Worm (Caenorhabditis elegans) whole organism, L4 larva: ENCODE results near the gene cnx-1.

Source experiments
- D1046.2 ChIP-seq: fragments of 200-800 bp; sonication (Bioruptor generic); IDR thresholded peaks from 2 replicates; pipeline ENCODE4 v1.3.6; 2022; ENCODE audit warnings: missing genetic modification characterization, missing compliant biosample characterization
- F10B5.3 ChIP-seq: sonication (generic microtip); optimal IDR thresholded peaks from 2 replicates; lab custom pipeline; 2016; ENCODE audit warnings: mild to moderate bottlenecking, missing genetic modification characterization, missing compliant biosample characterization
- F26F4.8 ChIP-seq: fragments of 200-800 bp; sonication (Bioruptor generic); conservative IDR thresholded peaks from 2 replicates; pipeline ENCODE4 v1.3.6; 2022; ENCODE audit warnings: missing genetic modification characterization, missing compliant biosample characterization
- F49E8.2 ChIP-seq: sonication (generic microtip); optimal IDR thresholded peaks from 2 replicates; lab custom pipeline; 2016; ENCODE audit warnings: missing compliant biosample characterization, mild to moderate bottlenecking, missing genetic modification characterization, borderline replicate concordance
- T20F7.1 ChIP-seq: fragments of 200-800 bp; sonication (Bioruptor generic); optimal IDR thresholded peaks from 2 replicates; lab custom pipeline; 2018; ENCODE audit warnings: mild to moderate bottlenecking, missing genetic modification characterization, missing compliant biosample characterization
- T26A8.4 ChIP-seq: fragments of 200-800 bp; sonication (Bioruptor generic); IDR thresholded peaks from 2 replicates; pipeline ENCODE4 v1.3.6; 2022; ENCODE audit warnings: missing genetic modification characterization, missing compliant biosample characterization
- Y105C5A.15 ChIP-seq: fragments of 200-800 bp; sonication (Bioruptor generic); IDR thresholded peaks from 2 replicates; pipeline ENCODE4 v1.3.6; 2022; ENCODE audit warnings: missing genetic modification characterization, missing compliant biosample characterization
- Y48G9A.11 ChIP-seq: fragments of 200-800 bp; sonication (Bioruptor generic); IDR thresholded peaks from 2 replicates; pipeline ENCODE4 v1.3.6; 2022; ENCODE audit warnings: missing genetic modification reagents, missing genetic modification characterization, missing compliant biosample characterization
- ZK337.2 ChIP-seq: fragments of 200-800 bp; sonication (Bioruptor generic); IDR thresholded peaks from 2 replicates; pipeline ENCODE4 v1.3.6; 2022; ENCODE audit warnings: missing genetic modification reagents, missing genetic modification characterization, missing compliant biosample characterization
- ZK546.5 ChIP-seq, 2 experiments: sonication (generic microtip); optimal IDR thresholded peaks; 2 replicates each; lab custom pipeline; 2017; ENCODE audit warnings: missing biosample characterization in 2 of 2, missing genetic modification characterization in 2 of 2
- ama-1 ChIP-seq: fragments of 150-350 bp; optimal IDR thresholded peaks from 2 replicates; lab custom pipeline; 2014; ENCODE audit warnings: inconsistent platforms, mixed read lengths
- attf-4 ChIP-seq: sonication (generic microtip); optimal IDR thresholded peaks from 3 replicates; lab custom pipeline; 2017; ENCODE audit warnings: missing biosample characterization, missing genetic modification characterization
- ceh-44 ChIP-seq: fragments of 200-800 bp; sonication (Bioruptor generic); IDR thresholded peaks from 2 replicates; pipeline ENCODE4 v1.3.6; 2022; ENCODE audit warnings: missing genetic modification reagents, missing genetic modification characterization, missing compliant biosample characterization
- ces-1 ChIP-seq: fragments of 150-350 bp; sonication (generic microtip); optimal IDR thresholded peaks from 4 replicates; lab custom pipeline; 2014; ENCODE audit warnings: missing biosample characterization, missing genetic modification reagents, missing genetic modification characterization
- cey-2 ChIP-seq: sonication (generic microtip); optimal IDR thresholded peaks from 3 replicates; lab custom pipeline; 2017; ENCODE audit warnings: missing genetic modification characterization, mild to moderate bottlenecking, missing compliant biosample characterization, antibody characterized with exemption, borderline replicate concordance; ENCODE audit not compliant: insufficient read depth
- daf-16 ChIP-seq, 3 experiments: sonication (generic microtip); optimal IDR thresholded peaks; 2 replicates each; lab custom pipeline; 2016 to 2017; ENCODE audit warnings: missing genetic modification characterization in 3 of 3, missing genetic modification reagents in 3 of 3, mild to moderate bottlenecking in 2 of 3, missing compliant biosample characterization in 2 of 3, missing biosample characterization in 1 of 3, moderate library complexity in 1 of 3
- daf-19 ChIP-seq: fragments of 200-800 bp; sonication (Bioruptor generic); conservative IDR thresholded peaks from 2 replicates; pipeline ENCODE4 v1.3.6; 2022; ENCODE audit warnings: missing genetic modification characterization, missing compliant biosample characterization
- daf-8 ChIP-seq: fragments of 200-800 bp; sonication (Bioruptor generic); IDR thresholded peaks from 2 replicates; pipeline ENCODE4 v1.3.6; 2022; ENCODE audit warnings: missing genetic modification characterization, missing compliant biosample characterization
- dmd-6 ChIP-seq: fragments of 200-800 bp; sonication (Bioruptor generic); IDR thresholded peaks from 2 replicates; pipeline ENCODE4 v1.3.6; 2022; ENCODE audit warnings: missing genetic modification reagents, missing genetic modification characterization, missing compliant biosample characterization
- dve-1 ChIP-seq: sonication (generic microtip); optimal IDR thresholded peaks from 2 replicates; lab custom pipeline; 2017; ENCODE audit warnings: antibody characterized with exemption, mild to moderate bottlenecking, missing genetic modification characterization, missing compliant biosample characterization; ENCODE audit not compliant: insufficient read depth
- egl-43 ChIP-seq: fragments of 200-800 bp; sonication (Bioruptor generic); IDR thresholded peaks from 2 replicates; pipeline ENCODE4 v1.3.6; 2022; ENCODE audit warnings: missing genetic modification reagents, missing genetic modification characterization, missing compliant biosample characterization
- fos-1 ChIP-seq: fragments of 150-350 bp; optimal IDR thresholded peaks from 2 replicates; lab custom pipeline; 2014; ENCODE audit warnings: missing biosample characterization, missing genetic modification characterization
- gei-8 ChIP-seq: fragments of 200-800 bp; sonication (Bioruptor generic); optimal IDR thresholded peaks from 2 replicates; lab custom pipeline; 2018; ENCODE audit warnings: mild to moderate bottlenecking, missing genetic modification characterization, missing compliant biosample characterization
- hif-1 ChIP-seq, 2 experiments: sonication (generic microtip); optimal IDR thresholded peaks; 2 replicates each; lab custom pipeline; 2016 to 2017; ENCODE audit warnings: missing compliant biosample characterization in 2 of 2, missing genetic modification characterization in 2 of 2, missing genetic modification reagents in 2 of 2, missing genotype in 2 of 2, mild to moderate bottlenecking in 1 of 2
- jun-1 ChIP-seq: fragments of 150-350 bp; optimal IDR thresholded peaks from 2 replicates; lab custom pipeline; 2014; ENCODE audit warnings: missing biosample characterization, missing genetic modification reagents, missing genetic modification characterization
- lim-7 ChIP-seq: fragments of 200-800 bp; sonication (Bioruptor generic); IDR thresholded peaks from 2 replicates; pipeline ENCODE4 v1.3.6; 2022; ENCODE audit warnings: missing genetic modification characterization, missing compliant biosample characterization
- lin-1 ChIP-seq: fragments of 200-800 bp; sonication (Bioruptor generic); IDR thresholded peaks from 2 replicates; pipeline ENCODE4 v1.3.6; 2022; ENCODE audit warnings: missing genetic modification reagents, missing genetic modification characterization, missing compliant biosample characterization
- lin-13 ChIP-seq: fragments of 150-350 bp; optimal IDR thresholded peaks from 2 replicates; lab custom pipeline; 2014; ENCODE audit warnings: missing biosample characterization, missing genetic modification reagents, missing genetic modification characterization
- lin-38 ChIP-seq: fragments of 200-800 bp; sonication (Bioruptor generic); IDR thresholded peaks from 2 replicates; pipeline ENCODE4 v1.3.6; 2022; ENCODE audit warnings: missing genetic modification reagents, missing genetic modification characterization, missing compliant biosample characterization
- mep-1 ChIP-seq: fragments of 150-350 bp; sonication (generic microtip); optimal IDR thresholded peaks from 3 replicates; lab custom pipeline; 2014; ENCODE audit warnings: missing biosample characterization, missing genetic modification characterization
- mes-2 ChIP-seq: sonication (generic microtip); optimal IDR thresholded peaks from 2 replicates; lab custom pipeline; 2016; ENCODE audit warnings: missing genotype, mild to moderate bottlenecking, missing genetic modification characterization, missing compliant biosample characterization; ENCODE audit not compliant: poor library complexity, severe bottlenecking
- mxl-2 ChIP-seq: fragments of 200-800 bp; sonication (Bioruptor generic); conservative IDR thresholded peaks from 2 replicates; pipeline ENCODE4 v1.3.6; 2022; ENCODE audit warnings: missing genetic modification reagents, missing genetic modification characterization, missing compliant biosample characterization
- mxl-3 ChIP-seq: fragments of 200-800 bp; sonication (Bioruptor generic); optimal IDR thresholded peaks from 2 replicates; lab custom pipeline; 2018; ENCODE audit warnings: mild to moderate bottlenecking, missing genetic modification characterization, missing compliant biosample characterization
- nhr-102 ChIP-seq: sonication (generic microtip); optimal IDR thresholded peaks from 2 replicates; lab custom pipeline; 2016; ENCODE audit warnings: mild to moderate bottlenecking, missing genetic modification characterization, moderate library complexity, missing compliant biosample characterization
- nhr-111 ChIP-seq: fragments of 200-800 bp; sonication (Bioruptor generic); optimal IDR thresholded peaks from 2 replicates; lab custom pipeline; 2018; ENCODE audit warnings: mild to moderate bottlenecking, missing genetic modification characterization, missing compliant biosample characterization
- pqm-1 ChIP-seq: sonication (generic microtip); optimal IDR thresholded peaks from 2 replicates; lab custom pipeline; 2017; ENCODE audit warnings: missing biosample characterization, missing genetic modification characterization
- rbr-2 ChIP-seq: sonication (generic microtip); optimal IDR thresholded peaks from 2 replicates; lab custom pipeline; 2016; ENCODE audit warnings: missing genotype, missing genetic modification characterization, missing compliant biosample characterization
- sdz-12 ChIP-seq: fragments of 200-800 bp; sonication (Bioruptor generic); optimal IDR thresholded peaks from 2 replicates; lab custom pipeline; 2018; ENCODE audit warnings: mild to moderate bottlenecking, missing genetic modification characterization, missing compliant biosample characterization
- set-16 ChIP-seq: fragments of 200-800 bp; sonication (Bioruptor generic); IDR thresholded peaks from 2 replicates; pipeline ENCODE4 v1.3.6; 2022; ENCODE audit warnings: missing genetic modification reagents, missing genetic modification characterization, missing compliant biosample characterization
- skn-1 ChIP-seq: fragments of 150-350 bp; optimal IDR thresholded peaks from 2 replicates; lab custom pipeline; 2014; ENCODE audit warnings: missing biosample characterization, missing genetic modification characterization
- snpc-1.2 ChIP-seq: fragments of 200-800 bp; sonication (Bioruptor generic); IDR thresholded peaks from 2 replicates; pipeline ENCODE4 v1.3.6; 2022; ENCODE audit warnings: missing genetic modification reagents, missing genetic modification characterization, missing compliant biosample characterization
- snpc-4 ChIP-seq: fragments of 150-350 bp; optimal IDR thresholded peaks from 2 replicates; lab custom pipeline; 2014; ENCODE audit warnings: missing biosample characterization, missing genetic modification characterization
- spr-1 ChIP-seq: sonication (generic microtip); optimal IDR thresholded peaks from 2 replicates; lab custom pipeline; 2016; ENCODE audit warnings: mild to moderate bottlenecking, missing genetic modification characterization, missing compliant biosample characterization
- tag-97 ChIP-seq: fragments of 200-800 bp; sonication (Bioruptor generic); IDR thresholded peaks from 2 replicates; pipeline ENCODE4 v1.3.6; 2022; ENCODE audit warnings: missing genetic modification characterization, missing compliant biosample characterization
- tra-1 ChIP-seq: fragments of 200-800 bp; sonication (Bioruptor generic); IDR thresholded peaks from 2 replicates; pipeline ENCODE4 v1.3.6; 2022; ENCODE audit warnings: missing genetic modification reagents, missing genetic modification characterization, missing compliant biosample characterization
- unc-130 ChIP-seq: sonication (generic microtip); optimal IDR thresholded peaks from 2 replicates; lab custom pipeline; 2016; ENCODE audit warnings: missing genetic modification reagents, missing genetic modification characterization, missing compliant biosample characterization
- zfp-2 ChIP-seq: sonication (generic microtip); optimal IDR thresholded peaks from 2 replicates; lab custom pipeline; 2016; ENCODE audit warnings: mild to moderate bottlenecking, missing genetic modification characterization, missing compliant biosample characterization
- zip-11 ChIP-seq: fragments of 200-800 bp; sonication (Bioruptor generic); IDR thresholded peaks from 2 replicates; pipeline ENCODE4 v1.3.6; 2022; ENCODE audit warnings: missing genetic modification characterization, missing compliant biosample characterization
- zip-2 ChIP-seq: fragments of 150-350 bp; optimal IDR thresholded peaks from 2 replicates; lab custom pipeline; 2014; ENCODE audit warnings: missing biosample characterization, missing genetic modification characterization
- ztf-11 ChIP-seq: fragments of 150-350 bp; optimal IDR thresholded peaks from 2 replicates; lab custom pipeline; 2014; ENCODE audit warnings: missing biosample characterization, missing genetic modification characterization
- ztf-7 ChIP-seq: fragments of 150-350 bp; optimal IDR thresholded peaks from 2 replicates; lab custom pipeline; 2014; ENCODE audit warnings: missing biosample characterization, missing genetic modification characterization

cnx-1 gene

ce11 chrIII:9807560-9808046, 9.3 kb downstream of the cnx-1 start (continued):
- TF ChIP-seq lim-7 (no peak), lin-38 (peak; percentile 30; the same call in 1 of the 2 replicates), snpc-1.2 (GFP tag; lab: Robert Waterston, UW) (no peak), F26F4.8 (GFP tag; lab: Robert Waterston, UW) (no peak), mes-2 (tag; lab: Kevin White, UChicago) (no peak), T26A8.4 (0 out of 2 replicates have a peak, but pooled peaks have one; percentile 15), zip-11 (no peak), fos-1 (tag; lab: Kevin White, UChicago) (no peak), jun-1 (tag; lab: Kevin White, UChicago) (no peak), hif-1 (tag; optimal IDR thresholded peaks at IDR 0.05; lab: Kevin White, UChicago) (no peak), dmd-6 (GFP tag; lab: Robert Waterston, UW) (peak; percentile 37; the same call in 1 of the 2 replicates), ama-1 (lab: Kevin White, UChicago) (peak; percentile 64), daf-8 (GFP tag; lab: Robert Waterston, UW) (no peak), spr-1 (no peak), zip-2 (peak; percentile 5), rbr-2 (tag; lab: Kevin White, UChicago) (no peak), cey-2 (no peak), lin-1 (GFP tag; lab: Robert Waterston, UW) (no peak), nhr-102 (tag; lab: Kevin White, UChicago) (no peak), F10B5.3 (tag; lab: Kevin White, UChicago) (no peak), sdz-12 (GFP tag; lab: Kevin White, UChicago) (no peak), daf-16 (GFP tag; optimal IDR thresholded peaks at IDR 0.05; lab: Kevin White, UChicago) (no peak), daf-16 (tag; optimal IDR thresholded peaks at IDR 0.05; lab: Kevin White, UChicago) (peak; percentile 13), egl-43 (no peak), nhr-111 (no peak), snpc-4 (tag; lab: Kevin White, UChicago) (no peak), mep-1 (peak; percentile 63), lin-13 (GFP tag; lab: Kevin White, UChicago) (peak; percentile 8), set-16 (GFP tag; lab: Robert Waterston, UW) (no peak), ZK337.2 (GFP tag; lab: Robert Waterston, UW) (no peak), attf-4 (tag; lab: Kevin White, UChicago) (no peak), pqm-1 (tag; lab: Kevin White, UChicago) (no peak), T20F7.1 (GFP tag; lab: Kevin White, UChicago) (no peak), Y48G9A.11 (GFP tag; lab: Robert Waterston, UW) (no peak), ztf-7 (tag; lab: Kevin White, UChicago) (no peak), unc-130 (GFP tag; lab: Kevin White, UChicago) (no peak), gei-8 (GFP tag; lab: Kevin White, UChicago) (no peak), daf-19 (no peak), ZK546.5 (tag; optimal IDR thresholded peaks at IDR 0.05; lab: Kevin White, UChicago) (no peak), tag-97 (no peak), Y105C5A.15 (no peak), zfp-2 (no peak), skn-1 (tag; lab: Kevin White, UChicago) (no peak), D1046.2 (GFP tag; lab: Robert Waterston, UW) (no peak), mxl-2 (GFP tag; lab: Robert Waterston, UW) (no peak), mxl-3 (peak; percentile 79), F49E8.2 (tag; lab: Kevin White, UChicago) (no peak), ces-1 (no peak), dve-1 (tag; lab: Kevin White, UChicago) (peak; percentile 61), ceh-44 (GFP tag; lab: Robert Waterston, UW) (no peak), ztf-11 (tag; lab: Kevin White, UChicago) (no peak), tra-1 (GFP tag; lab: Robert Waterston, UW) (0 out of 2 replicates have a peak, but pooled peaks have one; percentile 6)
